Fruit fly (Drosophila melanogaster): ENCODE data around the gene CG45764.
"Not testable (repeated sequence)": the region's sequence is repeated elsewhere in the genome, so short reads cannot be mapped to it uniquely, and the experiment has no call there.

Gene CG45764

DNA sequence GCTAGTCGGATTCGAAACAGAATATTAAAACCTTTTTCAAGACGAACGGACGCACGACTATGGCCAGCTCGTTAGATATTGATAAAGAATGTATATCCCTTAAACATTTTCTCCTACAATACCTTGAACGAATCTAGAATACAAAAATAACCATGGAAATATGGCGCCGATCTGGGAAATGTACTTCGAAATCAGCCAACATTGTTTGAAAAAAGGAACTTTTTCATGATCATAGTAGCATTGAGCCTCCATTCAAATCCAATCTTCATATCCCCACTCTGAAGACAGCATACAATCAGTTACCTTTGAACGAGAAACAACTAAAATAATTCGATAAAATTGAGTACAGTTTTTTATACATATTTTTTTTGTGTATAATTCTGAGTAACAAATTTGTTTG, at the start of gene CG45764:
TSS of gene CG45764 (plus strand) at position 301 of the 400 bp plus-strand sequence.
- not testable (repeated sequence) for TF ChIP-seq noc (tag; optimal IDR thresholded peaks at IDR 0.05)

dm6 chrY:3253257-3253656, 35.8 kb upstream of the CG45764 start, which contains the start of gene CG46192:
Gene CG46192 (minus strand): TSS chrY:3253357.
- not testable (repeated sequence) for TF ChIP-seq noc (tag; optimal IDR thresholded peaks at IDR 0.05)

dm6 chrY:3262880-3263279, 26.1 kb upstream of the CG45764 start, which contains the start of gene CG46193:
Gene CG46193 (plus strand): TSS chrY:3263180.
- TF ChIP-seq noc (tag; optimal IDR thresholded peaks at IDR 0.05), result not testable (repeated sequence)

DNA sequence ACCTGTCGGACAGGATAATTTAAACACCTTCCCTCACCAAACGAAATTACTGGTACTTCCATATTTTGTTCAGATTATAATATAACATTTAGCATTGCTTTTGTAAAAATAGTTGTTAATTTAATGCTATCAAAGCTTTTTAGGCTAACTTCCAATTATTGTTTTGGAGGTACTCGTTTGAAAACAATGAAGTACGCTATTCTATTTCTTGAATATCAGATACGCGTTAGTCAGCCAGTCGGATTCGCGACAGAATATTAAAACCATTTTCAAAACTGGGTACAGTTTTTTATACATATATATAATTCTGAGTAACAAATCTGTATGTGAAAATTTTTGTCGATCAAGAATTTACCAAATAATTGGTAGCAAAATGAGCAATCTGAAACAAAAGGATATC, 4.4 kb upstream of the CG45764 start, which contains the start of gene Mst77Y-4:
TSS of gene Mst77Y-4 (plus strand) at position 301 of the 400 bp plus-strand sequence.
- not testable (repeated sequence) for TF ChIP-seq noc (tag; optimal IDR thresholded peaks at IDR 0.05)
